Fruit fly (Drosophila melanogaster) whole organism, embryonic: ENCODE results near the gene UQCR-6.4L.
A peak's percentile ranks its signal among the peaks of the same experiment; 100 is the strongest.

ENCODE experiments used
- CG10565 ChIP-seq: fragments of 200-800 bp; sonication (Bioruptor generic); optimal IDR thresholded peaks from 3 replicates; lab custom pipeline; 2016; ENCODE audit warnings: missing biosample characterization, mild to moderate bottlenecking, missing genetic modification characterization
- CG10979 ChIP-seq: fragments of 200-800 bp; sonication (Bioruptor generic); optimal IDR thresholded peaks from 2 replicates; lab custom pipeline; 2018; ENCODE audit warnings: missing biosample characterization, mild to moderate bottlenecking, missing genetic modification characterization, moderate library complexity
- CG11504 ChIP-seq: fragments of 200-800 bp; sonication (Bioruptor generic); optimal IDR thresholded peaks from 3 replicates; lab custom pipeline; 2019; ENCODE audit warnings: missing biosample characterization, mild to moderate bottlenecking, missing genetic modification characterization, moderate library complexity
- CG1233 ChIP-seq: fragments of 200-800 bp; sonication (Bioruptor generic); optimal IDR thresholded peaks from 4 replicates; lab custom pipeline; 2018; ENCODE audit warnings: missing biosample characterization, mild to moderate bottlenecking, missing genetic modification characterization
- CG12769 ChIP-seq: fragments of 200-800 bp; sonication (Bioruptor generic); optimal IDR thresholded peaks from 2 replicates; lab custom pipeline; 2019; ENCODE audit warnings: missing biosample characterization, mild to moderate bottlenecking, missing genetic modification characterization, moderate library complexity
- CG12942 ChIP-seq: fragments of 200-800 bp; sonication (Bioruptor generic); optimal IDR thresholded peaks from 3 replicates; lab custom pipeline; 2016; ENCODE audit warnings: missing biosample characterization, missing genetic modification characterization
- CG13775 ChIP-seq: fragments of 200-800 bp; sonication (Bioruptor generic); optimal IDR thresholded peaks from 3 replicates; lab custom pipeline; 2017; ENCODE audit warnings: missing biosample characterization, mild to moderate bottlenecking, missing genetic modification characterization
- CG15011 ChIP-seq: fragments of 200-800 bp; sonication (Bioruptor generic); optimal IDR thresholded peaks from 3 replicates; lab custom pipeline; 2018; ENCODE audit warnings: missing biosample characterization, mild to moderate bottlenecking, missing genetic modification characterization
- CG15269 ChIP-seq: fragments of 200-800 bp; sonication (Bioruptor generic); optimal IDR thresholded peaks from 2 replicates; lab custom pipeline; 2018; ENCODE audit warnings: missing biosample characterization, mild to moderate bottlenecking, missing genetic modification characterization, moderate library complexity
- CG15696 ChIP-seq: fragments of 200-800 bp; sonication (Bioruptor generic); optimal IDR thresholded peaks from 2 replicates; lab custom pipeline; 2019; ENCODE audit warnings: missing biosample characterization, mild to moderate bottlenecking, missing genetic modification characterization, moderate library complexity
- CG2712 ChIP-seq: fragments of 200-800 bp; optimal IDR thresholded peaks from 3 replicates; lab custom pipeline; 2019; ENCODE audit warnings: missing biosample characterization, mild to moderate bottlenecking, missing genetic modification characterization, moderate library complexity
- CG3065 ChIP-seq: fragments of 200-800 bp; sonication (Bioruptor generic); optimal IDR thresholded peaks from 2 replicates; lab custom pipeline; 2016; ENCODE audit warnings: missing biosample characterization, missing genetic modification characterization
- CG6813 ChIP-seq: fragments of 200-800 bp; sonication (Bioruptor generic); optimal IDR thresholded peaks from 2 replicates; lab custom pipeline; 2017; ENCODE audit warnings: missing biosample characterization, missing genetic modification characterization, mild to moderate bottlenecking, moderate library complexity, missing genetic modification reagents
- CG8089 ChIP-seq: fragments of 200-800 bp; sonication (Bioruptor generic); optimal IDR thresholded peaks from 3 replicates; lab custom pipeline; 2016; ENCODE audit warnings: missing biosample characterization, missing genetic modification characterization
- CG9437 ChIP-seq: fragments of 200-800 bp; sonication (Bioruptor generic); optimal IDR thresholded peaks from 2 replicates; lab custom pipeline; 2018; ENCODE audit warnings: missing biosample characterization, mild to moderate bottlenecking, missing genetic modification characterization
- CoRest ChIP-seq: fragments of 200-800 bp; sonication (Bioruptor generic); optimal IDR thresholded peaks from 3 replicates; lab custom pipeline; 2018; ENCODE audit warnings: missing biosample characterization, mild to moderate bottlenecking, missing genetic modification characterization, moderate library complexity
- Dref ChIP-seq: fragments of 200-800 bp; sonication (Bioruptor generic); IDR thresholded peaks from 2 replicates; pipeline ENCODE4 v1.3.6; 2022; ENCODE audit warnings: missing biosample characterization, missing genetic modification characterization
- Ets65A ChIP-seq: fragments of 200-800 bp; sonication (Bioruptor generic); peaks from one replicate; lab custom pipeline; 2016; ENCODE audit warnings: missing biosample characterization, missing genetic modification characterization
- H15 ChIP-seq: fragments of 200-800 bp; sonication (Bioruptor generic); IDR thresholded peaks from 3 replicates; pipeline ENCODE4 v1.3.6; 2022; ENCODE audit warnings: missing biosample characterization, missing genetic modification characterization
- HLH54F ChIP-seq: fragments of 200-800 bp; sonication (Bioruptor generic); optimal IDR thresholded peaks from 3 replicates; lab custom pipeline; 2016; ENCODE audit warnings: missing biosample characterization, missing genetic modification characterization
- Hr3 ChIP-seq: fragments of 200-800 bp; sonication (Bioruptor generic); optimal IDR thresholded peaks from 3 replicates; lab custom pipeline; 2016; ENCODE audit warnings: missing biosample characterization, missing genetic modification characterization
- Hsf ChIP-seq: fragments of 200-800 bp; sonication (Bioruptor generic); optimal IDR thresholded peaks from 3 replicates; lab custom pipeline; 2016; ENCODE audit warnings: missing biosample characterization, missing genetic modification characterization
- MBD-R2 ChIP-seq: fragments of 200-800 bp; sonication (Bioruptor generic); IDR thresholded peaks from 2 replicates; pipeline ENCODE4 v1.3.6; 2022; ENCODE audit warnings: missing biosample characterization, missing genetic modification characterization
- Pdp1 ChIP-seq, 2 experiments: fragments of 200-800 bp; sonication (Bioruptor generic); optimal IDR thresholded peaks; 3 replicates each; lab custom pipeline; 2016; ENCODE audit warnings: missing biosample characterization in 2 of 2, missing genetic modification characterization in 2 of 2, mild to moderate bottlenecking in 1 of 2, moderate library complexity in 1 of 2
- Sox100B ChIP-seq: fragments of 200-800 bp; sonication (Bioruptor generic); optimal IDR thresholded peaks from 3 replicates; lab custom pipeline; 2018; ENCODE audit warnings: missing biosample characterization, mild to moderate bottlenecking, missing genetic modification characterization
- abd-A ChIP-seq: fragments of 200-800 bp; sonication (Bioruptor generic); optimal IDR thresholded peaks from 3 replicates; lab custom pipeline; 2019; ENCODE audit warnings: missing biosample characterization, mild to moderate bottlenecking, missing genetic modification characterization, moderate library complexity
- ac ChIP-seq: fragments of 200-800 bp; sonication (Bioruptor generic); optimal IDR thresholded peaks from 3 replicates; lab custom pipeline; 2017; ENCODE audit warnings: missing biosample characterization, mild to moderate bottlenecking, missing genetic modification characterization
- ap ChIP-seq: fragments of 200-800 bp; sonication (Bioruptor generic); IDR thresholded peaks from 2 replicates; pipeline ENCODE4 v1.3.6; 2022; ENCODE audit warnings: missing biosample characterization, missing genetic modification characterization
- bsh ChIP-seq, 2 experiments: fragments of 200-800 bp; sonication (Bioruptor generic); optimal IDR thresholded peaks; 2 replicates each; lab custom pipeline; 2017 to 2018; ENCODE audit warnings: mild to moderate bottlenecking in 2 of 2, missing biosample characterization in 2 of 2, missing genetic modification characterization in 2 of 2, moderate library complexity in 1 of 2
- cg ChIP-seq: fragments of 200-800 bp; sonication (Bioruptor generic); optimal IDR thresholded peaks from 3 replicates; lab custom pipeline; 2019; ENCODE audit warnings: missing biosample characterization, mild to moderate bottlenecking, missing genetic modification characterization, moderate library complexity
- chinmo ChIP-seq: fragments of 200-800 bp; sonication (Bioruptor generic); IDR thresholded peaks from 4 replicates; pipeline ENCODE4 v1.3.6; 2022; ENCODE audit warnings: missing biosample characterization, missing genetic modification characterization; ENCODE audit not compliant: partially characterized antibody
- eyg ChIP-seq: fragments of 200-800 bp; sonication (Bioruptor generic); optimal IDR thresholded peaks from 3 replicates; lab custom pipeline; 2016; ENCODE audit warnings: missing biosample characterization, missing genetic modification characterization
- fd3F ChIP-seq: fragments of 200-800 bp; sonication (Bioruptor generic); optimal IDR thresholded peaks from 2 replicates; lab custom pipeline; 2018; ENCODE audit warnings: missing biosample characterization, mild to moderate bottlenecking, missing genetic modification characterization, moderate library complexity
- ind ChIP-seq: fragments of 200-800 bp; sonication (Bioruptor generic); optimal IDR thresholded peaks from 3 replicates; lab custom pipeline; 2016; ENCODE audit warnings: missing biosample characterization, missing genetic modification characterization
- kay ChIP-seq: fragments of 200-800 bp; sonication (Bioruptor generic); optimal IDR thresholded peaks from 2 replicates; lab custom pipeline; 2016; ENCODE audit warnings: missing biosample characterization, missing genetic modification characterization
- luna ChIP-seq: fragments of 200-800 bp; sonication (Bioruptor generic); optimal IDR thresholded peaks from 2 replicates; lab custom pipeline; 2016; ENCODE audit warnings: missing biosample characterization, missing genetic modification characterization
- mirr ChIP-seq: fragments of 200-800 bp; sonication (Bioruptor generic); optimal IDR thresholded peaks from 3 replicates; lab custom pipeline; 2018; ENCODE audit warnings: missing biosample characterization, mild to moderate bottlenecking, missing genetic modification characterization
- nerfin-2 ChIP-seq: fragments of 200-800 bp; sonication (Bioruptor generic); IDR thresholded peaks from 2 replicates; pipeline ENCODE4 v1.3.6; 2022; ENCODE audit warnings: missing biosample characterization, missing genetic modification characterization; ENCODE audit not compliant: partially characterized antibody
- pan ChIP-seq, 4 experiments: fragments of >200 bp in 3 of 4; fragments of 200-800 bp in 1 of 4; sonication (Bioruptor generic) in 1 of 4; optimal IDR thresholded peaks in 3 of 4; IDR thresholded peaks in 1 of 4; 2 replicates each; pipeline versions ENCODE4 v1.3.6 to Lab custom; 2017 to 2022; ENCODE audit warnings: missing biosample characterization in 2 of 4, missing genetic modification characterization in 2 of 4, mixed read lengths in 1 of 4
- pb ChIP-seq: fragments of 200-800 bp; sonication (Bioruptor generic); optimal IDR thresholded peaks from 3 replicates; lab custom pipeline; 2016; ENCODE audit warnings: missing biosample characterization, missing genetic modification characterization
- pzg ChIP-seq: fragments of 200-800 bp; sonication (Bioruptor generic); optimal IDR thresholded peaks from 3 replicates; lab custom pipeline; 2018; ENCODE audit warnings: missing biosample characterization, mild to moderate bottlenecking, missing genetic modification characterization, moderate library complexity
- rib ChIP-seq: fragments of 200-800 bp; sonication (Bioruptor generic); IDR thresholded peaks from 2 replicates; pipeline ENCODE4 v1.3.6; 2022; ENCODE audit warnings: missing biosample characterization, missing genetic modification characterization
- row ChIP-seq: fragments of 200-800 bp; sonication (Bioruptor generic); IDR thresholded peaks from 3 replicates; pipeline ENCODE4 v1.3.6; 2022; ENCODE audit warnings: missing biosample characterization, missing genetic modification characterization
- sc ChIP-seq, 3 experiments: fragments of >200 bp in 2 of 3; fragments of 200-800 bp in 1 of 3; sonication (Bioruptor generic) in 1 of 3; optimal IDR thresholded peaks; 2 replicates in 2 of 3; 3 replicates in 1 of 3; lab custom pipeline; 2017; ENCODE audit warnings: mild to moderate bottlenecking in 1 of 3, missing biosample characterization in 1 of 3, missing genetic modification characterization in 1 of 3, missing genetic modification reagents in 1 of 3
- sens ChIP-seq: fragments of 200-800 bp; sonication (Bioruptor generic); peaks from one replicate; lab custom pipeline; 2016; ENCODE audit warnings: missing biosample characterization, missing genetic modification characterization
- sens-2 ChIP-seq: fragments of 200-800 bp; sonication (Bioruptor generic); IDR thresholded peaks from 2 replicates; pipeline ENCODE4 v1.3.6; 2022; ENCODE audit warnings: missing biosample characterization, missing genetic modification characterization
- seq ChIP-seq: fragments of 200-800 bp; sonication (Bioruptor generic); IDR thresholded peaks from 2 replicates; pipeline ENCODE4 v1.3.6; 2022; ENCODE audit warnings: missing biosample characterization, missing genetic modification characterization
- sim ChIP-seq: fragments of 200-800 bp; sonication (Bioruptor generic); IDR thresholded peaks from 2 replicates; pipeline ENCODE4 v1.3.6; 2022; ENCODE audit warnings: missing biosample characterization, missing genetic modification characterization
- sisA ChIP-seq: fragments of 200-800 bp; sonication (Bioruptor generic); IDR thresholded peaks from 2 replicates; pipeline ENCODE4 v1.3.6; 2022; ENCODE audit warnings: missing biosample characterization, missing genetic modification characterization
- trem ChIP-seq: fragments of 200-800 bp; optimal IDR thresholded peaks from 3 replicates; lab custom pipeline; 2019; ENCODE audit warnings: missing biosample characterization, mild to moderate bottlenecking, missing genetic modification characterization, moderate library complexity
- zfh1 ChIP-seq: fragments of 200-800 bp; sonication (Bioruptor generic); IDR thresholded peaks from 3 replicates; pipeline ENCODE4 v1.3.6; 2022; ENCODE audit warnings: missing biosample characterization, missing genetic modification characterization

UQCR-6.4L gene

dm6 chr3L:16571014-16571738, 4.6 kb downstream of the UQCR-6.4L start (continued):
- no peak for TF ChIP-seq CG12769 (tag; lab: Kevin White, UChicago)
- TF ChIP-seq CG1233 (GFP tag; lab: Kevin White, UChicago), result peak; percentile 29
- TF ChIP-seq luna (GFP tag; lab: Kevin White, UChicago), result no peak
- TF ChIP-seq bsh (GFP tag; optimal IDR thresholded peaks at IDR 0.05; lab: Kevin White, UChicago), result peak in 1 of 2 experiments; percentile 47
- peak; percentile 65 for TF ChIP-seq seq (GFP tag; lab: Robert Waterston, UW)
- TF ChIP-seq CG10979 (tag; lab: Kevin White, UChicago), result peak; percentile 38
- no peak for TF ChIP-seq ac (GFP tag; lab: Kevin White, UChicago)
- peak; percentile 44 for TF ChIP-seq ind
- TF ChIP-seq sc (optimal IDR thresholded peaks at IDR 0.05; lab: Kevin White, UChicago), result no peak
- no peak for TF ChIP-seq sc (GFP tag; optimal IDR thresholded peaks at IDR 0.05; lab: Kevin White, UChicago)
- TF ChIP-seq nerfin-2, result no peak
- peak; percentile 42 for TF ChIP-seq CG13775 (GFP tag; lab: Kevin White, UChicago)
- TF ChIP-seq eyg (GFP tag; lab: Kevin White, UChicago), result no peak
- no peak; the same call in 1 of the 2 replicates for TF ChIP-seq MBD-R2 (GFP tag; lab: Robert Waterston, UW)
- TF ChIP-seq CG12942 (GFP tag; lab: Kevin White, UChicago), result peak; percentile 31
- peak; percentile 42 for TF ChIP-seq Hr3
- TF ChIP-seq CG9437 (GFP tag; lab: Kevin White, UChicago), result peak; percentile 23
- no peak for TF ChIP-seq chinmo
- TF ChIP-seq mirr (GFP tag; lab: Kevin White, UChicago), result no peak
- 0 out of 2 replicates have a peak, but pooled peaks have one; percentile 30 for TF ChIP-seq rib
- no peak for TF ChIP-seq pzg
- no peak for TF ChIP-seq CG6813
- no peak for TF ChIP-seq CG3065 (GFP tag; lab: Kevin White, UChicago)
- TF ChIP-seq Sox100B (GFP tag; lab: Kevin White, UChicago), result peak; percentile 38
- TF ChIP-seq CoRest (tag; lab: Kevin White, UChicago), result peak; percentile 61
- TF ChIP-seq abd-A, result no peak
- TF ChIP-seq CG2712 (tag; lab: Kevin White, UChicago), result peak; percentile 61
- TF ChIP-seq ap, result peak; percentile 31; the same call in 1 of the 2 replicates
- peak; percentile 68 for TF ChIP-seq Hsf (GFP tag; lab: Kevin White, UChicago)
- TF ChIP-seq fd3F (GFP tag; lab: Kevin White, UChicago), result peak; percentile 58
- TF ChIP-seq CG15011 (GFP tag; lab: Kevin White, UChicago), result peak; percentile 12
- peak; percentile 72 for TF ChIP-seq CG15269
- peak; percentile 22 for TF ChIP-seq Ets65A (GFP tag; lab: Kevin White, UChicago)
- no peak for TF ChIP-seq Dref (GFP tag; lab: Robert Waterston, UW)
- peak; percentile 2 for TF ChIP-seq trem
- TF ChIP-seq sens-2 (GFP tag; lab: Robert Waterston, UW), result no peak
- TF ChIP-seq H15 (GFP tag; lab: Robert Waterston, UW), result no peak

dm6 chr3L:16571739-16572063, 5.2 kb downstream of the UQCR-6.4L start:
- TF ChIP-seq HLH54F (GFP tag; lab: Kevin White, UChicago), result no peak
- TF ChIP-seq CG8089 (GFP tag; lab: Kevin White, UChicago), result no peak
- TF ChIP-seq CG15696, result no peak
- TF ChIP-seq sisA (GFP tag; lab: Robert Waterston, UW), result no peak
- TF ChIP-seq CG11504 (tag; lab: Kevin White, UChicago), result peak; percentile 9
- no peak for TF ChIP-seq cg (GFP tag; lab: Kevin White, UChicago)
- TF ChIP-seq CG10565 (GFP tag; lab: Kevin White, UChicago), result no peak
- TF ChIP-seq sens (GFP tag; lab: Kevin White, UChicago), result peak; percentile 54
- TF ChIP-seq sim (GFP tag; lab: Robert Waterston, UW), result no peak
- 0 out of 3 replicates have a peak, but pooled peaks have one; percentile 0 for TF ChIP-seq zfh1 (GFP tag; lab: Robert Waterston, UW)
- no peak for TF ChIP-seq row (GFP tag; lab: Robert Waterston, UW)
- TF ChIP-seq pan (optimal IDR thresholded peaks at IDR 0.05; lab: Kevin White, UChicago), result no peak
- no peak for TF ChIP-seq pan (GFP tag; optimal IDR thresholded peaks at IDR 0.05 in 1 of 2, IDR thresholded peaks at IDR 0.05 in 1 of 2)
- TF ChIP-seq pb (GFP tag; lab: Kevin White, UChicago), result no peak
- TF ChIP-seq Pdp1 (GFP tag; optimal IDR thresholded peaks at IDR 0.05; lab: Kevin White, UChicago), result peak in 1 of 2 experiments; percentile 71
- TF ChIP-seq kay (GFP tag; lab: Kevin White, UChicago), result no peak
